Worm (Caenorhabditis elegans): ENCODE measurements around the gene R12B2.6.

- TF ChIP-seq nhr-237 (tag; optimal IDR thresholded peaks at IDR 0.05) (no peak), D1046.2 (GFP tag; IDR thresholded peaks at IDR 0.05) (no peak), snpc-4 (tag; optimal IDR thresholded peaks at IDR 0.05) (no peak), sdz-12 (GFP tag; optimal IDR thresholded peaks at IDR 0.05) (no peak), lsy-2 (tag; optimal IDR thresholded peaks at IDR 0.05) (peak; percentile 55 to 58), ama-1 (optimal IDR thresholded peaks at IDR 0.05) (peak; percentile 33), unc-62 (GFP tag; optimal IDR thresholded peaks at IDR 0.05 in 1 of 2) (peak; percentile 49 to 82), unc-62 (tag; optimal IDR thresholded peaks at IDR 0.05) (no peak), tag-97 (GFP tag; IDR thresholded peaks at IDR 0.05) (no peak), snpc-1.2 (GFP tag; IDR thresholded peaks at IDR 0.05) (no peak), nhr-11 (tag; optimal IDR thresholded peaks at IDR 0.05) (no peak), mxl-2 (GFP tag; conservative IDR thresholded peaks at IDR 0.05) (no peak), Y5F2A.4 (GFP tag; optimal IDR thresholded peaks at IDR 0.05) (no peak), F10B5.3 (tag; optimal IDR thresholded peaks at IDR 0.05) (no peak)
Observed at ce11 chrIII:5838159-5839046, 4.5 kb upstream of the R12B2.6 start.
